Worm (Caenorhabditis elegans) whole organism, young adult: ENCODE results near the gene C12D5.3.

Experiments used
- D2030.7 ChIP-seq: fragments of 200-800 bp; sonication (Bioruptor generic); IDR thresholded peaks from 2 replicates; pipeline ENCODE4 v1.3.6; 2022; ENCODE audit warnings: missing genetic modification reagents, missing genetic modification characterization, missing compliant biosample characterization
- F57A8.1 ChIP-seq: fragments of 200-800 bp; sonication (Bioruptor generic); optimal IDR thresholded peaks from 2 replicates; lab custom pipeline; 2018; ENCODE audit warnings: mild to moderate bottlenecking, missing genetic modification characterization, moderate library complexity, missing compliant biosample characterization
- ama-1 ChIP-seq, 3 experiments: fragments of 150-350 bp in 1 of 3; sonication (generic microtip) in 2 of 3; optimal IDR thresholded peaks; 2 replicates each; lab custom pipeline; 2014 to 2018; ENCODE audit warnings: missing biosample characterization in 2 of 3, missing genetic modification characterization in 2 of 3, missing genetic modification reagents in 2 of 3
- ceh-58 ChIP-seq: fragments of 200-800 bp; sonication (Bioruptor generic); IDR thresholded peaks from 2 replicates; pipeline ENCODE4 v1.3.6; 2022; ENCODE audit warnings: missing genetic modification characterization, missing compliant biosample characterization
- egl-18 ChIP-seq: fragments of 200-800 bp; sonication (Bioruptor generic); IDR thresholded peaks from 2 replicates; pipeline ENCODE4 v1.3.6; 2022; ENCODE audit warnings: missing genetic modification reagents, missing genetic modification characterization, missing compliant biosample characterization
- sea-2 ChIP-seq: fragments of 200-800 bp; sonication (Bioruptor generic); IDR thresholded peaks from 2 replicates; pipeline ENCODE4 v1.3.6; 2022; ENCODE audit warnings: missing genetic modification characterization, missing compliant biosample characterization
- snpc-1.1 ChIP-seq: sonication (generic microtip); optimal IDR thresholded peaks from 2 replicates; lab custom pipeline; 2017; ENCODE audit warnings: missing genetic modification characterization, mild to moderate bottlenecking, missing compliant biosample characterization, antibody characterized with exemption, moderate library complexity, missing genotype, missing genetic modification reagents; ENCODE audit not compliant: insufficient read depth
- unc-62 ChIP-seq: fragments of 150-350 bp; optimal IDR thresholded peaks from 2 replicates; lab custom pipeline; 2014; ENCODE audit warnings: missing biosample characterization, missing genetic modification reagents, missing genetic modification characterization

DNA sequence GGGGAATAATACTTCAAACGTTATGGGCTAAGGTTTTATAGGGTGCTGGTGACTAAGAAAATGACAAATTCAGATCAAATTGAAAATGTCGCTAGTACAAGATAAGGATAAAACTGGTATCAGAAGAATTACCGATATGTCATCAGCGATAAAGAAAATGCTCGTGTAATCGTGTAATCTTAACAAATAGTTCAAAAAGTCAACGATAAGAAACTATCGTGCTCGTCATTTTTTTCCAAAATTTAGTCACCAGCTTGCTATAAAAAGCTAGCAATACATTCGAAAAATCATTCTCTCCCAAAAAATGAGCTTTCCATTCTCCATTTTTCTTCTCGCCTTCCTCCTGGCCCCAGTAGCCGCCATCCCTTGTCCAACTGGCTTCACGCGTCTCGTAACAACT, 38.2 kb upstream of the C12D5.3 start, which contains the start of gene clec-45:
- TF ChIP-seq unc-62 (GFP tag; lab: Kevin White, UChicago) (no peak), ama-1 (optimal IDR thresholded peaks at IDR 0.05; lab: Kevin White, UChicago) (no peak), ama-1 (GFP tag; optimal IDR thresholded peaks at IDR 0.05; lab: Kevin White, UChicago) (no peak), D2030.7 (no peak), sea-2 (GFP tag; lab: Robert Waterston, UW) (no peak), F57A8.1 (no peak), ceh-58 (no peak), snpc-1.1 (no peak), egl-18 (no peak)
